Fruit fly (Drosophila melanogaster): ENCODE measurements around the gene snu.

- TF ChIP-seq EcR (GFP tag; optimal IDR thresholded peaks at IDR 0.05), result peak; percentile 83
- peak; percentile 64 for TF ChIP-seq CG8159 (tag; optimal IDR thresholded peaks at IDR 0.05)
- TF ChIP-seq CG15710 (tag; optimal IDR thresholded peaks at IDR 0.05), result peak; percentile 51
- TF ChIP-seq CG4496 (GFP tag; IDR thresholded peaks at IDR 0.05), result peak; percentile 48; the same call in 1 of the 3 replicates
- TF ChIP-seq fd96Ca (GFP tag; IDR thresholded peaks at IDR 0.05), result no peak; the same call in 1 of the 3 replicates
- TF ChIP-seq CG8301 (tag; optimal IDR thresholded peaks at IDR 0.05), result peak; percentile 21
Observed at dm6 chr3R:28629186-28629979, 45.5 kb upstream of the snu start.
